Fruit fly (Drosophila melanogaster): Measurements from ENCODE around the gene nop5.

nop5 gene

dm6 chr2L:6968013-6968517 is 49.5 kb upstream of the nop5 start (continued):
- TF ChIP-seq Hr39 (GFP tag; optimal IDR thresholded peaks at IDR 0.05) = peak; percentile 37
- TF ChIP-seq CG6854 (GFP tag; optimal IDR thresholded peaks at IDR 0.05) = peak; percentile 42
- peak; percentile 69 for TF ChIP-seq topi (GFP tag; optimal IDR thresholded peaks at IDR 0.05)
- TF ChIP-seq Met (GFP tag; optimal IDR thresholded peaks at IDR 0.05) = no peak
- no peak for TF ChIP-seq CG11762 (GFP tag; optimal IDR thresholded peaks at IDR 0.05; ENCODE audit: insufficient read depth)
- TF ChIP-seq CG9139 (GFP tag; optimal IDR thresholded peaks at IDR 0.05) = no peak
- TF ChIP-seq Sox14 (GFP tag; optimal IDR thresholded peaks at IDR 0.05) = peak; percentile 64
- peak; percentile 63 for TF ChIP-seq lz (GFP tag; optimal IDR thresholded peaks at IDR 0.05)
- peak; percentile 56; the same call in 2 of the 3 replicates for TF ChIP-seq eg (GFP tag; IDR thresholded peaks at IDR 0.05)
- TF ChIP-seq CG7368 (GFP tag; optimal IDR thresholded peaks at IDR 0.05) = no peak
- peak; percentile 38 for TF ChIP-seq CG6792 (GFP tag; optimal IDR thresholded peaks at IDR 0.05)
- TF ChIP-seq CG6276 (GFP tag; optimal IDR thresholded peaks at IDR 0.05) = no peak
- peak; percentile 44 for TF ChIP-seq Ets96B (tag; optimal IDR thresholded peaks at IDR 0.05)
- TF ChIP-seq CG1621 (tag; optimal IDR thresholded peaks at IDR 0.05) = peak; percentile 30
- TF ChIP-seq CG10669 (GFP tag; optimal IDR thresholded peaks at IDR 0.05) = no peak
- TF ChIP-seq vri (GFP tag; optimal IDR thresholded peaks at IDR 0.05) = no peak
- TF ChIP-seq CG32006 (GFP tag; optimal IDR thresholded peaks at IDR 0.05) = peak; percentile 21

dm6 chr2L:6967422-6968012 is 49.0 kb upstream of the nop5 start, which contains the start of gene Sumo:
Sumo (minus strand) TSS chr2L:6967644.
- TF ChIP-seq Sox15 (GFP tag; optimal IDR thresholded peaks at IDR 0.05) = peak; percentile 5
- TF ChIP-seq Eip78C (GFP tag) = peak; percentile 14
- peak; percentile 18 for TF ChIP-seq OdsH (GFP tag; optimal IDR thresholded peaks at IDR 0.05)
- TF ChIP-seq achi (GFP tag; optimal IDR thresholded peaks at IDR 0.05) = no peak
- 0 out of 3 replicates have a peak, but pooled peaks have one; percentile 2 for TF ChIP-seq CG8119 (GFP tag; IDR thresholded peaks at IDR 0.05)
- peak; percentile 41 for TF ChIP-seq Eip93F (GFP tag; optimal IDR thresholded peaks at IDR 0.05)
- TF ChIP-seq salr (GFP tag; optimal IDR thresholded peaks at IDR 0.05) = peak in 1 of 2 experiments; percentile 41
- peak; percentile 60 for TF ChIP-seq CG6854 (GFP tag; optimal IDR thresholded peaks at IDR 0.05)
- TF ChIP-seq net (GFP tag; optimal IDR thresholded peaks at IDR 0.05) = no peak
- peak; percentile 2; the same call in 1 of the 3 replicates for TF ChIP-seq eg (GFP tag; IDR thresholded peaks at IDR 0.05)
- TF ChIP-seq CG3032 (tag; optimal IDR thresholded peaks at IDR 0.05) = peak; percentile 21
- TF ChIP-seq fd59A (GFP tag; optimal IDR thresholded peaks at IDR 0.05) = peak; percentile 12
- 0 out of 3 replicates have a peak, but pooled peaks have one; percentile 6 for TF ChIP-seq CG6163 (GFP tag; IDR thresholded peaks at IDR 0.05)
- TF ChIP-seq CG32006 (GFP tag; optimal IDR thresholded peaks at IDR 0.05) = peak; percentile 11
- TF ChIP-seq Eip75B (GFP tag; optimal IDR thresholded peaks at IDR 0.05) = no peak
- TF ChIP-seq CG16779 (tag; optimal IDR thresholded peaks at IDR 0.05) = no peak

dm6 chr2L:6966309-6966708 is 47.8 kb upstream of the nop5 start:
- TF ChIP-seq Eip93F (GFP tag; optimal IDR thresholded peaks at IDR 0.05) (no peak), acj6 (GFP tag; optimal IDR thresholded peaks at IDR 0.05) (no peak), CG6808 (GFP tag; optimal IDR thresholded peaks at IDR 0.05) (peak; percentile 36), spab (GFP tag; optimal IDR thresholded peaks at IDR 0.05) (no peak), ss (GFP tag; optimal IDR thresholded peaks at IDR 0.05) (peak; percentile 18 to 28), dsx (GFP tag; optimal IDR thresholded peaks at IDR 0.05; ENCODE audit: poor library complexity, severe bottlenecking) (peak; percentile 50), CG1621 (tag; optimal IDR thresholded peaks at IDR 0.05) (peak; percentile 71)

- TF ChIP-seq dsx (GFP tag; optimal IDR thresholded peaks at IDR 0.05; ENCODE audit: poor library complexity, severe bottlenecking) = no peak
- no peak for TF ChIP-seq Eip78C (GFP tag)
- no peak for TF ChIP-seq Ets21C (GFP tag; optimal IDR thresholded peaks at IDR 0.05)
- no peak for TF ChIP-seq vri (GFP tag; optimal IDR thresholded peaks at IDR 0.05)
- TF ChIP-seq Hr39 (GFP tag; optimal IDR thresholded peaks at IDR 0.05) = no peak
- no peak for TF ChIP-seq Sox15 (GFP tag; optimal IDR thresholded peaks at IDR 0.05)
- no peak for TF ChIP-seq CG8632 (GFP tag; optimal IDR thresholded peaks at IDR 0.05)
- TF ChIP-seq Blimp-1 (GFP tag; optimal IDR thresholded peaks at IDR 0.05) = no peak
- no peak for TF ChIP-seq svp (GFP tag)
- no peak for TF ChIP-seq CG6808 (GFP tag; optimal IDR thresholded peaks at IDR 0.05)
- TF ChIP-seq CG34406 (GFP tag; optimal IDR thresholded peaks at IDR 0.05) = no peak
- no peak for TF ChIP-seq CG11762 (GFP tag; optimal IDR thresholded peaks at IDR 0.05; ENCODE audit: insufficient read depth)
- TF ChIP-seq CG7368 (GFP tag; optimal IDR thresholded peaks at IDR 0.05) = no peak
- TF ChIP-seq Eip93F (GFP tag; optimal IDR thresholded peaks at IDR 0.05) = no peak
- no peak for TF ChIP-seq salr (GFP tag; optimal IDR thresholded peaks at IDR 0.05)
- no peak for TF ChIP-seq acj6 (GFP tag; optimal IDR thresholded peaks at IDR 0.05)
- TF ChIP-seq Met (GFP tag; optimal IDR thresholded peaks at IDR 0.05) = no peak
These were observed 46.1 kb upstream of the nop5 start for dm6 chr2L:6964632-6965031.

Measured in whole organism, prepupa.